Fruit fly (Drosophila melanogaster) whole organism, wandering third instar larva: ENCODE measurements around the gene comm3.

ENCODE experiments used
- CG32264 ChIP-seq: fragments of 200-800 bp; sonication (Bioruptor generic); optimal IDR thresholded peaks from 2 replicates; lab custom pipeline; 2016; ENCODE audit warnings: missing biosample characterization, missing genetic modification characterization
- CG9705 ChIP-seq: fragments of 200-800 bp; sonication (Bioruptor generic); optimal IDR thresholded peaks from 2 replicates; lab custom pipeline; 2018; ENCODE audit warnings: missing biosample characterization, mild to moderate bottlenecking, missing genetic modification characterization
- CrebA ChIP-seq: fragments of 200-800 bp; sonication (Bioruptor generic); optimal IDR thresholded peaks from 2 replicates; lab custom pipeline; 2016; ENCODE audit warnings: missing biosample characterization, mild to moderate bottlenecking, missing genetic modification characterization, borderline replicate concordance
- Dfd ChIP-seq: fragments of >200 bp; optimal IDR thresholded peaks from 2 replicates; lab custom pipeline; 2017; ENCODE audit warnings: missing biosample characterization, missing genetic modification characterization
- Dif ChIP-seq: fragments of 200-275, 200-300 bp; sonication (Bioruptor generic); optimal IDR thresholded peaks from 2 replicates; lab custom pipeline; 2018; ENCODE audit warnings: missing biosample characterization, missing genetic modification characterization; ENCODE audit not compliant: partially characterized antibody
- GATAd ChIP-seq: sonication (Bioruptor generic); optimal IDR thresholded peaks from 2 replicates; lab custom pipeline; 2016; ENCODE audit warnings: missing biosample characterization, missing genetic modification characterization
- HLH106 ChIP-seq: fragments of 200-800 bp; optimal IDR thresholded peaks from 3 replicates; lab custom pipeline; 2019; ENCODE audit warnings: missing biosample characterization, mild to moderate bottlenecking, missing genetic modification characterization, moderate library complexity
- Hnf4 ChIP-seq: fragments of 200-800 bp; sonication (Bioruptor generic); optimal IDR thresholded peaks from 2 replicates; lab custom pipeline; 2016; ENCODE audit warnings: missing biosample characterization, mild to moderate bottlenecking, missing genetic modification characterization
- Hr78 ChIP-seq: fragments of >200 bp; optimal IDR thresholded peaks from 2 replicates; lab custom pipeline; 2017; ENCODE audit warnings: missing biosample characterization, missing genetic modification characterization
- Hr83 ChIP-seq: fragments of 200-300 bp; sonication (Bioruptor generic); optimal IDR thresholded peaks from 2 replicates; lab custom pipeline; 2016; ENCODE audit warnings: missing biosample characterization, mild to moderate bottlenecking, missing genetic modification characterization, moderate library complexity; ENCODE audit not compliant: poor library complexity, severe bottlenecking
- Jra ChIP-seq: sonication (Bioruptor generic); optimal IDR thresholded peaks from 2 replicates; lab custom pipeline; 2016; ENCODE audit warnings: missing biosample characterization, missing genetic modification characterization
- Mio ChIP-seq: sonication (Bioruptor generic); optimal IDR thresholded peaks from 2 replicates; lab custom pipeline; 2016; ENCODE audit warnings: missing biosample characterization, missing genetic modification characterization
- Myc ChIP-seq: fragments of >200 bp; optimal IDR thresholded peaks from 2 replicates; lab custom pipeline; 2017
- OdsH ChIP-seq: fragments of 200-800 bp; sonication (Bioruptor generic); optimal IDR thresholded peaks from 2 replicates; lab custom pipeline; 2016; ENCODE audit warnings: missing biosample characterization, mild to moderate bottlenecking, missing genetic modification characterization
- Rel ChIP-seq, 2 experiments: fragments of 200-800 bp; sonication (Bioruptor generic) in 1 of 2; optimal IDR thresholded peaks; 2 replicates in 1 of 2; 3 replicates in 1 of 2; lab custom pipeline; 2016 to 2019; ENCODE audit warnings: mild to moderate bottlenecking in 2 of 2, missing biosample characterization in 2 of 2, missing genetic modification characterization in 2 of 2, moderate library complexity in 1 of 2
- Vsx2 ChIP-seq: fragments of 200-300, 225-300 bp; sonication (Bioruptor generic); optimal IDR thresholded peaks from 2 replicates; lab custom pipeline; 2018; ENCODE audit warnings: missing biosample characterization, missing genetic modification characterization; ENCODE audit not compliant: partially characterized antibody
- br ChIP-seq: fragments of 200-800 bp; sonication (Bioruptor generic); optimal IDR thresholded peaks from 2 replicates; lab custom pipeline; 2016; ENCODE audit warnings: missing biosample characterization, missing genetic modification characterization
- brk ChIP-seq: fragments of 200-800 bp; sonication (Bioruptor generic); optimal IDR thresholded peaks from 2 replicates; lab custom pipeline; 2016; ENCODE audit warnings: missing biosample characterization, mild to moderate bottlenecking, missing genetic modification characterization
- dl ChIP-seq, 2 experiments: fragments of 175-275, 200-275 bp in 1 of 2; fragments of 200-275 bp in 1 of 2; sonication (Bioruptor generic); optimal IDR thresholded peaks; lab custom pipeline; 2018; ENCODE audit warnings: mild to moderate bottlenecking in 2 of 2, missing biosample characterization in 2 of 2, missing genetic modification characterization in 2 of 2, moderate library complexity in 2 of 2; ENCODE audit not compliant: partially characterized antibody in 2 of 2, insufficient read depth in 1 of 2
- dmrt93B ChIP-seq: fragments of 200-800 bp; sonication (Bioruptor generic); optimal IDR thresholded peaks from 2 replicates; lab custom pipeline; 2018; ENCODE audit warnings: missing biosample characterization, mild to moderate bottlenecking, missing genetic modification characterization
- ey ChIP-seq: fragments of 200-800 bp; sonication (Bioruptor generic); optimal IDR thresholded peaks from 2 replicates; lab custom pipeline; 2016; ENCODE audit warnings: missing biosample characterization, missing genetic modification characterization
- foxo ChIP-seq, 2 experiments: fragments of 200-800 bp; sonication (Bioruptor generic); optimal IDR thresholded peaks; 2 replicates in 1 of 2; 3 replicates in 1 of 2; lab custom pipeline; 2016 to 2017; ENCODE audit warnings: missing biosample characterization in 2 of 2, missing genetic modification characterization in 2 of 2
- h ChIP-seq: fragments of 200-800 bp; sonication (Bioruptor generic); optimal IDR thresholded peaks from 3 replicates; lab custom pipeline; 2016; ENCODE audit warnings: missing biosample characterization, mild to moderate bottlenecking, missing genetic modification characterization
- jim ChIP-seq: fragments of 175-275, 200-325 bp; sonication (Bioruptor generic); optimal IDR thresholded peaks from 2 replicates; lab custom pipeline; 2016; ENCODE audit warnings: missing biosample characterization, mild to moderate bottlenecking, missing genetic modification characterization
- lola ChIP-seq: fragments of >200 bp; optimal IDR thresholded peaks from 2 replicates; lab custom pipeline; 2017; ENCODE audit warnings: missing biosample characterization, missing genetic modification characterization
- pan ChIP-seq: fragments of >200 bp; optimal IDR thresholded peaks from 2 replicates; lab custom pipeline; 2017
- psq ChIP-seq: fragments of 200-800 bp; sonication (Bioruptor generic); optimal IDR thresholded peaks from 3 replicates; lab custom pipeline; 2017; ENCODE audit warnings: missing biosample characterization, mild to moderate bottlenecking, missing genetic modification characterization, moderate library complexity
- rgr ChIP-seq: fragments of 200-800 bp; sonication (Bioruptor generic); optimal IDR thresholded peaks from 3 replicates; lab custom pipeline; 2016; ENCODE audit warnings: missing biosample characterization, mild to moderate bottlenecking, missing genetic modification characterization
- sage ChIP-seq: fragments of 200-800 bp; sonication (Bioruptor generic); optimal IDR thresholded peaks from 2 replicates; lab custom pipeline; 2016; ENCODE audit warnings: missing biosample characterization, mild to moderate bottlenecking, missing genetic modification characterization
- tai ChIP-seq: sonication (Bioruptor generic); optimal IDR thresholded peaks from 2 replicates; lab custom pipeline; 2016; ENCODE audit warnings: missing biosample characterization, missing genetic modification characterization
- usp ChIP-seq: fragments of >200 bp; optimal IDR thresholded peaks from 2 replicates; lab custom pipeline; 2017; ENCODE audit warnings: missing biosample characterization, missing genetic modification characterization
- woc ChIP-seq: sonication (Bioruptor generic); optimal IDR thresholded peaks from 2 replicates; lab custom pipeline; 2016; ENCODE audit warnings: missing biosample characterization, mild to moderate bottlenecking, missing genetic modification characterization

The comm3 gene

dm6 chr3L:15684017-15684416, 36.5 kb upstream of the comm3 start:
- TF ChIP-seq CrebA: no peak
- no peak for TF ChIP-seq sage (GFP tag; lab: Kevin White, UChicago)
- peak in 1 of 2 experiments; percentile 59 for TF ChIP-seq dl (GFP tag; optimal IDR thresholded peaks at IDR 0.05; lab: Kevin White, UChicago; ENCODE audit: insufficient read depth in 1 of 2, partially characterized antibody in 2 of 2)
- peak; percentile 43 for TF ChIP-seq Dif (GFP tag; lab: Kevin White, UChicago)
- peak; percentile 43 for TF ChIP-seq Vsx2 (GFP tag; lab: Kevin White, UChicago)
- TF ChIP-seq ey (GFP tag; lab: Kevin White, UChicago): no peak
- TF ChIP-seq Jra (GFP tag; lab: Kevin White, UChicago): no peak

dm6 chr3L:15683345-15683922, 35.9 kb upstream of the comm3 start, which contains the start of the genes CG7579 and Pgant8:
CG7579 (minus strand) TSS chr3L:15683445.
Pgant8 (plus strand) TSS chr3L:15683872.
- TF ChIP-seq CrebA (no peak), lola (GFP tag; lab: Kevin White, UChicago) (no peak), tai (GFP tag; lab: Kevin White, UChicago) (no peak), GATAd (GFP tag; lab: Kevin White, UChicago) (no peak), Rel (GFP tag; optimal IDR thresholded peaks at IDR 0.05; lab: Kevin White, UChicago) (no peak), Rel (tag; optimal IDR thresholded peaks at IDR 0.05; lab: Kevin White, UChicago) (no peak), h (no peak), jim (GFP tag; lab: Kevin White, UChicago) (no peak), Mio (GFP tag; lab: Kevin White, UChicago) (no peak)

- TF ChIP-seq brk (GFP tag; lab: Kevin White, UChicago) (no peak), Rel (GFP tag; optimal IDR thresholded peaks at IDR 0.05; lab: Kevin White, UChicago) (no peak), Rel (tag; optimal IDR thresholded peaks at IDR 0.05; lab: Kevin White, UChicago) (no peak), rgr (no peak), CG32264 (GFP tag; lab: Kevin White, UChicago) (no peak), Myc (lab: Kevin White, UChicago) (no peak), pan (lab: Kevin White, UChicago) (no peak), HLH106 (no peak), woc (no peak), usp (GFP tag; lab: Kevin White, UChicago) (no peak), dl (GFP tag; optimal IDR thresholded peaks at IDR 0.05; lab: Kevin White, UChicago; ENCODE audit: insufficient read depth in 1 of 2, partially characterized antibody in 2 of 2) (no peak), Hnf4 (GFP tag; lab: Kevin White, UChicago) (no peak), psq (no peak), Dfd (GFP tag; lab: Kevin White, UChicago) (no peak), CG9705 (GFP tag; lab: Kevin White, UChicago) (no peak), jim (GFP tag; lab: Kevin White, UChicago) (no peak), tai (GFP tag; lab: Kevin White, UChicago) (no peak), CrebA (no peak), sage (GFP tag; lab: Kevin White, UChicago) (no peak), Jra (GFP tag; lab: Kevin White, UChicago) (no peak), OdsH (GFP tag; lab: Kevin White, UChicago) (no peak)
Observed at dm6 chr3L:15679420-15679819, 31.9 kb upstream of the comm3 start, which contains the start of gene CG7304. CG7304 (plus strand) TSS chr3L:15679720.

- TF ChIP-seq ey (GFP tag; lab: Kevin White, UChicago) (no peak), GATAd (GFP tag; lab: Kevin White, UChicago) (no peak), br (GFP tag; lab: Kevin White, UChicago) (no peak), dmrt93B (GFP tag; lab: Kevin White, UChicago) (no peak), Rel (GFP tag; optimal IDR thresholded peaks at IDR 0.05; lab: Kevin White, UChicago) (no peak), Rel (tag; optimal IDR thresholded peaks at IDR 0.05; lab: Kevin White, UChicago) (no peak), Hnf4 (GFP tag; lab: Kevin White, UChicago) (no peak), woc (no peak)
- TF ChIP-seq, all 38 proteins: peak for 0
Observed at dm6 chr3L:15678284-15678683, 30.7 kb upstream of the comm3 start.

dm6 chr3L:15677662-15678061, 30.1 kb upstream of the comm3 start:
- TF ChIP-seq foxo (GFP tag; optimal IDR thresholded peaks at IDR 0.05; lab: Kevin White, UChicago) (no peak), dl (GFP tag; optimal IDR thresholded peaks at IDR 0.05; lab: Kevin White, UChicago; ENCODE audit: insufficient read depth in 1 of 2, partially characterized antibody in 2 of 2) (no peak), Hr83 (no peak), CG32264 (GFP tag; lab: Kevin White, UChicago) (no peak), CG9705 (GFP tag; lab: Kevin White, UChicago) (no peak), Dfd (GFP tag; lab: Kevin White, UChicago) (no peak), pan (lab: Kevin White, UChicago) (no peak), ey (GFP tag; lab: Kevin White, UChicago) (no peak), lola (GFP tag; lab: Kevin White, UChicago) (no peak), brk (GFP tag; lab: Kevin White, UChicago) (no peak), sage (GFP tag; lab: Kevin White, UChicago) (no peak), psq (no peak), usp (GFP tag; lab: Kevin White, UChicago) (no peak), tai (GFP tag; lab: Kevin White, UChicago) (no peak), Jra (GFP tag; lab: Kevin White, UChicago) (no peak), Hr78 (GFP tag; lab: Kevin White, UChicago) (no peak)
- TF ChIP-seq, all 38 proteins: peak for 0
